Worm (Caenorhabditis elegans) whole organism, young adult: Measurements from ENCODE around the gene C05C10.7.

Experiments
- B0019.2 ChIP-seq: fragments of 200-800 bp; sonication (Bioruptor generic); conservative IDR thresholded peaks from 2 replicates; pipeline ENCODE4 v1.3.6; 2022; ENCODE audit warnings: missing genetic modification reagents, missing genetic modification characterization, missing compliant biosample characterization
- C06A6.2 ChIP-seq: fragments of 200-800 bp; sonication (Bioruptor generic); conservative IDR thresholded peaks from 2 replicates; pipeline ENCODE4 v1.3.6; 2022; ENCODE audit warnings: missing genetic modification characterization, missing compliant biosample characterization
- C17E4.6 ChIP-seq: fragments of 200-800 bp; sonication (Bioruptor generic); IDR thresholded peaks from 2 replicates; pipeline ENCODE4 v1.3.6; 2022; ENCODE audit warnings: missing genetic modification reagents, missing genetic modification characterization, missing compliant biosample characterization
- F22D6.2 ChIP-seq: sonication (generic microtip); optimal IDR thresholded peaks from 2 replicates; lab custom pipeline; 2016; ENCODE audit warnings: mild to moderate bottlenecking, missing genetic modification characterization, missing compliant biosample characterization
- F52B5.7 ChIP-seq: sonication (generic microtip); optimal IDR thresholded peaks from 2 replicates; lab custom pipeline; 2016; ENCODE audit warnings: mild to moderate bottlenecking, missing genetic modification characterization, missing compliant biosample characterization
- F55B11.4 ChIP-seq: sonication (generic microtip); optimal IDR thresholded peaks from 2 replicates; lab custom pipeline; 2016; ENCODE audit warnings: missing compliant biosample characterization, missing genetic modification characterization, borderline replicate concordance; ENCODE audit not compliant: insufficient read depth
- F57C9.4 ChIP-seq: sonication (generic microtip); optimal IDR thresholded peaks from 2 replicates; lab custom pipeline; 2017; ENCODE audit warnings: mild to moderate bottlenecking, missing genetic modification characterization, missing compliant biosample characterization
- Y79H2A.3 ChIP-seq: fragments of 200-800 bp; sonication (Bioruptor generic); conservative IDR thresholded peaks from 2 replicates; pipeline ENCODE4 v1.3.6; 2022; ENCODE audit warnings: missing genetic modification reagents, missing genetic modification characterization, missing compliant biosample characterization
- ama-1 ChIP-seq, 3 experiments: fragments of 150-350 bp in 1 of 3; sonication (generic microtip) in 2 of 3; optimal IDR thresholded peaks; 2 replicates each; lab custom pipeline; 2014 to 2018; ENCODE audit warnings: missing biosample characterization in 2 of 3, missing genetic modification characterization in 2 of 3, missing genetic modification reagents in 2 of 3
- aptf-2 ChIP-seq: fragments of 200-800 bp; sonication (Bioruptor generic); conservative IDR thresholded peaks from 2 replicates; pipeline ENCODE4 v1.3.6; 2022; ENCODE audit warnings: missing genetic modification reagents, missing genetic modification characterization, missing compliant biosample characterization
- bed-1 ChIP-seq: fragments of 200-800 bp; sonication (Bioruptor generic); IDR thresholded peaks from 2 replicates; pipeline ENCODE4 v1.3.6; 2022; ENCODE audit warnings: missing genetic modification reagents, missing genetic modification characterization, missing compliant biosample characterization
- bed-2 ChIP-seq: fragments of 200-800 bp; sonication (Bioruptor generic); IDR thresholded peaks from 2 replicates; pipeline ENCODE4 v1.3.6; 2022; ENCODE audit warnings: missing genetic modification reagents, missing genetic modification characterization, missing compliant biosample characterization
- ccch-3 ChIP-seq: fragments of 200-800 bp; sonication (Bioruptor generic); optimal IDR thresholded peaks from 2 replicates; lab custom pipeline; 2018; ENCODE audit warnings: mild to moderate bottlenecking, missing genetic modification characterization, missing compliant biosample characterization
- ceh-27 ChIP-seq: fragments of 200-800 bp; sonication (Bioruptor generic); optimal IDR thresholded peaks from 2 replicates; lab custom pipeline; 2018; ENCODE audit warnings: mild to moderate bottlenecking, missing genetic modification characterization, moderate library complexity, missing compliant biosample characterization
- ceh-58 ChIP-seq: fragments of 200-800 bp; sonication (Bioruptor generic); IDR thresholded peaks from 2 replicates; pipeline ENCODE4 v1.3.6; 2022; ENCODE audit warnings: missing genetic modification characterization, missing compliant biosample characterization
- ceh-79 ChIP-seq: sonication (generic microtip); optimal IDR thresholded peaks from 2 replicates; lab custom pipeline; 2017; ENCODE audit warnings: mild to moderate bottlenecking, missing genetic modification characterization, missing compliant biosample characterization
- dpl-1 ChIP-seq: fragments of 150-350 bp; optimal IDR thresholded peaks from 2 replicates; lab custom pipeline; 2014; ENCODE audit warnings: missing biosample characterization, missing genetic modification reagents, missing genetic modification characterization
- ekl-4 ChIP-seq: fragments of 200-800 bp; sonication (Bioruptor generic); IDR thresholded peaks from 2 replicates; pipeline ENCODE4 v1.3.6; 2022; ENCODE audit warnings: missing genetic modification reagents, missing genetic modification characterization, missing compliant biosample characterization
- fkh-3 ChIP-seq: sonication (generic microtip); optimal IDR thresholded peaks from 2 replicates; lab custom pipeline; 2016; ENCODE audit warnings: mild to moderate bottlenecking, missing genetic modification characterization, missing compliant biosample characterization
- hsf-1 ChIP-seq: fragments of 200-800 bp; sonication (Bioruptor generic); IDR thresholded peaks from 2 replicates; pipeline ENCODE4 v1.3.6; 2022; ENCODE audit warnings: missing genetic modification reagents, missing genetic modification characterization, missing compliant biosample characterization
- lag-1 ChIP-seq: fragments of 200-800 bp; sonication (Bioruptor generic); IDR thresholded peaks from 2 replicates; pipeline ENCODE4 v1.3.6; 2022; ENCODE audit warnings: missing genetic modification reagents, missing genetic modification characterization, missing compliant biosample characterization
- let-526 ChIP-seq: fragments of 200-800 bp; sonication (Bioruptor generic); IDR thresholded peaks from 2 replicates; pipeline ENCODE4 v1.3.6; 2022; ENCODE audit warnings: missing genetic modification reagents, missing genetic modification characterization, missing compliant biosample characterization
- lin-26 ChIP-seq: fragments of 200-800 bp; sonication (Bioruptor generic); IDR thresholded peaks from 2 replicates; pipeline ENCODE4 v1.3.6; 2022; ENCODE audit warnings: missing genetic modification reagents, missing genetic modification characterization, missing compliant biosample characterization
- lin-35 ChIP-seq, 3 experiments: fragments of 150-350 bp in 2 of 3; sonication (generic microtip) in 1 of 3; optimal IDR thresholded peaks; 2 replicates each; lab custom pipeline; 2014 to 2018; ENCODE audit warnings: missing biosample characterization in 3 of 3, missing genetic modification characterization in 3 of 3, missing genetic modification reagents in 3 of 3
- lsl-1 ChIP-seq: fragments of 200-800 bp; sonication (Bioruptor generic); optimal IDR thresholded peaks from 2 replicates; lab custom pipeline; 2018; ENCODE audit warnings: mild to moderate bottlenecking, missing genetic modification characterization, moderate library complexity, missing compliant biosample characterization
- madf-3 ChIP-seq: fragments of 200-800 bp; sonication (Bioruptor generic); IDR thresholded peaks from 2 replicates; pipeline ENCODE4 v1.3.6; 2022; ENCODE audit warnings: missing genetic modification reagents, missing genetic modification characterization, missing compliant biosample characterization
- mcd-1 ChIP-seq: fragments of 200-800 bp; sonication (Bioruptor generic); IDR thresholded peaks from 2 replicates; pipeline ENCODE4 v1.3.6; 2022; ENCODE audit warnings: missing genetic modification reagents, missing genetic modification characterization, missing compliant biosample characterization
- mel-28 ChIP-seq: sonication (generic microtip); optimal IDR thresholded peaks from 2 replicates; lab custom pipeline; 2016; ENCODE audit warnings: borderline replicate concordance, mild to moderate bottlenecking, missing genetic modification characterization, missing compliant biosample characterization
- nfyb-1 ChIP-seq: fragments of 200-800 bp; sonication (Bioruptor generic); IDR thresholded peaks from 2 replicates; pipeline ENCODE4 v1.3.6; 2022; ENCODE audit warnings: missing genetic modification reagents, missing genetic modification characterization, missing compliant biosample characterization
- nhr-120 ChIP-seq: fragments of 200-800 bp; sonication (Bioruptor generic); IDR thresholded peaks from 2 replicates; pipeline ENCODE4 v1.3.6; 2022; ENCODE audit warnings: missing genetic modification characterization, missing compliant biosample characterization
- nhr-27 ChIP-seq: fragments of 200-800 bp; sonication (Bioruptor generic); optimal IDR thresholded peaks from 2 replicates; lab custom pipeline; 2018; ENCODE audit warnings: mild to moderate bottlenecking, missing genetic modification characterization, moderate library complexity, missing compliant biosample characterization
- nhr-90 ChIP-seq: sonication (generic microtip); optimal IDR thresholded peaks from 2 replicates; lab custom pipeline; 2016; ENCODE audit warnings: missing genotype, mild to moderate bottlenecking, missing genetic modification characterization, missing compliant biosample characterization
- sptf-2 ChIP-seq: fragments of 200-800 bp; sonication (Bioruptor generic); optimal IDR thresholded peaks from 2 replicates; lab custom pipeline; 2018; ENCODE audit warnings: mild to moderate bottlenecking, missing genetic modification characterization, missing compliant biosample characterization
- tlf-1 ChIP-seq: fragments of 200-800 bp; sonication (Bioruptor generic); optimal IDR thresholded peaks from 2 replicates; lab custom pipeline; 2018; ENCODE audit warnings: mild to moderate bottlenecking, missing genetic modification characterization, missing compliant biosample characterization
- ztf-18 ChIP-seq: sonication (generic microtip); optimal IDR thresholded peaks from 2 replicates; lab custom pipeline; 2016; ENCODE audit warnings: missing genotype, mild to moderate bottlenecking, missing genetic modification characterization, missing compliant biosample characterization

Gene C05C10.7

DNA sequence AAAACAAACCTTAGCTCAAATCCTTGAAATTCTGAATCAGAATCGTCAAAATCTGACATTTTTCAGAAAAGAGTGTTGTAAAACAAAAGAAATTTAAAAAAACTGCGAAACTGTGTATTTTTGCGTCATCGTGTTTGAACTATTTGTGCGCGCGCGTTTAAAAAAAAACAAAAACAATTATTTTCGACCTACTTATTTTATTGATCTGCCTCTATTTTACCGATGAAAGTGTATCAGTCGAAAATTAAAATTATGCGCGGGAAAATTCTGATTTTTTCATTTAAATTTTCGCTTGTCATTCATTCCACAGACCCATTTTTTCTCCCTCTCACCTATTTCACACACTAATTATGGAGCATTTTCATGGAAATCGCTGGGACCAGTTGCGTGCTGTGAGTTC, at the start of gene C05C10.7, which contains the start of gene C05C10.5 (continued):
- no peak for TF ChIP-seq ama-1 (optimal IDR thresholded peaks at IDR 0.05; lab: Kevin White, UChicago)
- TF ChIP-seq ama-1 (GFP tag; optimal IDR thresholded peaks at IDR 0.05; lab: Kevin White, UChicago): no peak
- TF ChIP-seq B0019.2 (GFP tag; lab: Robert Waterston, UW): peak; percentile 86
- TF ChIP-seq ztf-18 (tag; lab: Kevin White, UChicago): no peak
- no peak for TF ChIP-seq F22D6.2
- TF ChIP-seq ccch-3: no peak
- peak in 1 of 3 experiments; percentile 57 for TF ChIP-seq lin-35 (GFP tag; optimal IDR thresholded peaks at IDR 0.05; lab: Kevin White, UChicago)
- no peak for TF ChIP-seq bed-2
- peak; percentile 13; the same call in 1 of the 2 replicates for TF ChIP-seq mcd-1 (GFP tag; lab: Robert Waterston, UW)
- TF ChIP-seq let-526: no peak
- TF ChIP-seq nfyb-1 (GFP tag; lab: Robert Waterston, UW): no peak
- TF ChIP-seq ekl-4 (GFP tag; lab: Robert Waterston, UW): peak; percentile 78
- peak; percentile 53 for TF ChIP-seq C17E4.6 (GFP tag; lab: Robert Waterston, UW)
- TF ChIP-seq lsl-1 (GFP tag; lab: Kevin White, UChicago): peak; percentile 78
- no peak for TF ChIP-seq nhr-90 (tag; lab: Kevin White, UChicago)
- no peak for TF ChIP-seq C06A6.2

- no peak for TF ChIP-seq tlf-1 (GFP tag; lab: Kevin White, UChicago)
- 0 out of 2 replicates have a peak, but pooled peaks have one; percentile 30 for TF ChIP-seq madf-3 (GFP tag; lab: Robert Waterston, UW)
Observed at ce11 chrII:9986635-9987575, 48.1 kb upstream of the C05C10.7 start.

DNA sequence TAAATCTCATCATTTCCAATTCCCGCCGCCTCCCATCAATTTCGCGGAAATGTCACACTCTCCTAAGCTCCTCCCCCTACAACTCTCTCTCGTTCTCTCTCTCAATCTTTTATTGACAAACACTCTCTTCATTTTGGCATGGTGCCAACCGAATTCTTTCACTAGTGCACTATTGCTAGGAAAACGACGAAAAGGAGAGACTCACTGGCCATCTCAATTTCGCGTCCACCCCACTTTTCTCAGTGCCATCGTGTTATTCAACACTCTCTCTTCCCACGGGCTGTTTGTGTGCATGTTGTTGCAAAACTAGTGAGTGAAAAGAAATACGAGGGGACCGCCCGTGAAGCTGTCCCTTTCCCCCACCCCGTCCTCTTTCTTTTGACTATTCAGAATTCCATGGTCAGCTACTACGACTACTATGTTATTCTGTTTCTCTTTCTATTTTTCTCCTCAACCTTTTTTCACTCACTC, 46.1 kb upstream of the C05C10.7 start:
- TF ChIP-seq dpl-1 (no peak), fkh-3 (tag; lab: Kevin White, UChicago) (no peak), ceh-27 (GFP tag; lab: Kevin White, UChicago) (peak; percentile 12), bed-1 (GFP tag; lab: Robert Waterston, UW) (no peak)

DNA sequence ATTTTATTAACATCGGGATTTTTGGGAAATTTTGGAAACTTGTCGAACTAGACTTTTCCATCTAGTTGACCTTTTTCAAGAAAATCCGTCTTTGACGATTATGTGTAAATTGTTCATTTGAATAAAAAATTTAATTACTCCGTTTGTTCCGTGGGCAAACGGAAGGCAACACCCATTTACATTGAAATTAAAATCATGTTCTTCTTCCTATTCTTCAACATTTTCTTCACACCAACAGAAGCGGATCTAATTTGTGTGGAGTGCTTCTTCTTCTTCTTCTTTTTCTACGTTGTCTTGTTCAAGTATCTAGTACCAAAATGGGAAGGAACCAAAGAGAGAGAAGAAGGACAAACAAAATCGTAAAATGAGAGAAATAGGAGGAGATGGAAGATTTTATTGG, 43.7 kb upstream of the C05C10.7 start:
- TF ChIP-seq ceh-79 (tag; lab: Kevin White, UChicago) (no peak), F57C9.4 (no peak), nhr-27 (tag; lab: Kevin White, UChicago) (no peak), ama-1 (optimal IDR thresholded peaks at IDR 0.05; lab: Kevin White, UChicago) (no peak), ama-1 (GFP tag; optimal IDR thresholded peaks at IDR 0.05; lab: Kevin White, UChicago) (no peak), lin-26 (GFP tag; lab: Robert Waterston, UW) (no peak), F52B5.7 (tag; lab: Kevin White, UChicago) (no peak), F55B11.4 (tag; lab: Kevin White, UChicago) (no peak), aptf-2 (no peak), B0019.2 (GFP tag; lab: Robert Waterston, UW) (no peak), sptf-2 (no peak), mel-28 (tag; lab: Kevin White, UChicago) (no peak), lag-1 (GFP tag; lab: Robert Waterston, UW) (no peak), Y79H2A.3 (GFP tag; lab: Robert Waterston, UW) (no peak), nhr-120 (GFP tag; lab: Robert Waterston, UW) (no peak), hsf-1 (GFP tag; lab: Robert Waterston, UW) (no peak), ceh-58 (GFP tag; lab: Robert Waterston, UW) (no peak)
